Worm (Caenorhabditis elegans) whole organism, young adult: ENCODE data around the gene K05F6.12.
A peak's percentile ranks its signal among the peaks of the same experiment; 100 is the strongest.

Source experiments
- B0019.2 ChIP-seq: fragments of 200-800 bp; sonication (Bioruptor generic); conservative IDR thresholded peaks from 2 replicates; pipeline ENCODE4 v1.3.6; 2022; ENCODE audit warnings: missing genetic modification reagents, missing genetic modification characterization, missing compliant biosample characterization
- F22D6.2 ChIP-seq: sonication (generic microtip); optimal IDR thresholded peaks from 2 replicates; lab custom pipeline; 2016; ENCODE audit warnings: mild to moderate bottlenecking, missing genetic modification characterization, missing compliant biosample characterization
- F33H1.4 ChIP-seq: fragments of 200-800 bp; sonication (Bioruptor generic); IDR thresholded peaks from 2 replicates; pipeline ENCODE4 v1.3.6; 2022; ENCODE audit warnings: missing genetic modification reagents, missing genetic modification characterization, missing compliant biosample characterization
- F39B2.1 ChIP-seq: fragments of 200-800 bp; sonication (Bioruptor generic); IDR thresholded peaks from 2 replicates; pipeline ENCODE4 v1.3.6; 2022; ENCODE audit warnings: missing genetic modification reagents, missing genetic modification characterization, missing compliant biosample characterization
- F49E8.2 ChIP-seq: sonication (generic microtip); optimal IDR thresholded peaks from 3 replicates; lab custom pipeline; 2017; ENCODE audit warnings: missing genetic modification characterization, mild to moderate bottlenecking, missing compliant biosample characterization, antibody characterized with exemption, moderate library complexity; ENCODE audit not compliant: insufficient read depth
- F55B11.4 ChIP-seq: sonication (generic microtip); optimal IDR thresholded peaks from 2 replicates; lab custom pipeline; 2016; ENCODE audit warnings: missing compliant biosample characterization, missing genetic modification characterization, borderline replicate concordance; ENCODE audit not compliant: insufficient read depth
- K12H6.12 ChIP-seq: fragments of 200-800 bp; sonication (Bioruptor generic); optimal IDR thresholded peaks from 2 replicates; lab custom pipeline; 2018; ENCODE audit warnings: mild to moderate bottlenecking, missing genetic modification characterization, missing compliant biosample characterization
- Y53F4B.3 ChIP-seq: fragments of 200-800 bp; sonication (Bioruptor generic); IDR thresholded peaks from 2 replicates; pipeline ENCODE4 v1.3.6; 2022; ENCODE audit warnings: missing genetic modification reagents, missing genetic modification characterization, missing compliant biosample characterization
- Y56A3A.18 ChIP-seq: fragments of 200-800 bp; sonication (Bioruptor generic); IDR thresholded peaks from 2 replicates; pipeline ENCODE4 v1.3.6; 2022; ENCODE audit warnings: missing genetic modification reagents, missing genetic modification characterization, missing compliant biosample characterization
- Y67H2A.10 ChIP-seq: fragments of 200-800 bp; sonication (Bioruptor generic); conservative IDR thresholded peaks from 2 replicates; pipeline ENCODE4 v1.3.6; 2022; ENCODE audit warnings: missing genetic modification reagents, missing genetic modification characterization, missing compliant biosample characterization
- Y79H2A.3 ChIP-seq: fragments of 200-800 bp; sonication (Bioruptor generic); conservative IDR thresholded peaks from 2 replicates; pipeline ENCODE4 v1.3.6; 2022; ENCODE audit warnings: missing genetic modification reagents, missing genetic modification characterization, missing compliant biosample characterization
- Y95B8A.8 ChIP-seq: fragments of 200-800 bp; sonication (Bioruptor generic); IDR thresholded peaks from 2 replicates; pipeline ENCODE4 v1.3.6; 2022; ENCODE audit warnings: missing genetic modification reagents, missing genetic modification characterization, missing compliant biosample characterization
- ama-1 ChIP-seq, 3 experiments: fragments of 150-350 bp in 1 of 3; sonication (generic microtip) in 2 of 3; optimal IDR thresholded peaks; 2 replicates each; lab custom pipeline; 2014 to 2018; ENCODE audit warnings: missing biosample characterization in 2 of 3, missing genetic modification characterization in 2 of 3, missing genetic modification reagents in 2 of 3
- attf-3 ChIP-seq: fragments of 200-800 bp; sonication (Bioruptor generic); conservative IDR thresholded peaks from 2 replicates; pipeline ENCODE4 v1.3.6; 2022; ENCODE audit warnings: missing genetic modification reagents, missing genetic modification characterization, missing compliant biosample characterization
- bed-1 ChIP-seq: fragments of 200-800 bp; sonication (Bioruptor generic); IDR thresholded peaks from 2 replicates; pipeline ENCODE4 v1.3.6; 2022; ENCODE audit warnings: missing genetic modification reagents, missing genetic modification characterization, missing compliant biosample characterization
- cebp-2 ChIP-seq: fragments of 200-800 bp; sonication (Bioruptor generic); IDR thresholded peaks from 2 replicates; pipeline ENCODE4 v1.3.6; 2022; ENCODE audit warnings: missing genetic modification characterization, missing compliant biosample characterization
- ceh-40 ChIP-seq: fragments of 200-800 bp; sonication (Bioruptor generic); IDR thresholded peaks from 2 replicates; pipeline ENCODE4 v1.3.6; 2022; ENCODE audit warnings: missing genetic modification characterization, missing compliant biosample characterization
- ceh-91 ChIP-seq: fragments of 200-800 bp; sonication (Bioruptor generic); IDR thresholded peaks from 2 replicates; pipeline ENCODE4 v1.3.6; 2022; ENCODE audit warnings: missing genetic modification reagents, missing genetic modification characterization, missing compliant biosample characterization
- die-1 ChIP-seq: sonication (generic microtip); optimal IDR thresholded peaks from 2 replicates; lab custom pipeline; 2016; ENCODE audit warnings: missing genotype, mild to moderate bottlenecking, missing genetic modification characterization, missing compliant biosample characterization
- egl-44 ChIP-seq: fragments of 200-800 bp; sonication (Bioruptor generic); IDR thresholded peaks from 2 replicates; pipeline ENCODE4 v1.3.6; 2022; ENCODE audit warnings: missing genetic modification reagents, missing genetic modification characterization, missing compliant biosample characterization
- fkh-3 ChIP-seq: sonication (generic microtip); optimal IDR thresholded peaks from 2 replicates; lab custom pipeline; 2016; ENCODE audit warnings: mild to moderate bottlenecking, missing genetic modification characterization, missing compliant biosample characterization
- hlh-26 ChIP-seq: fragments of 200-800 bp; sonication (Bioruptor generic); conservative IDR thresholded peaks from 2 replicates; pipeline ENCODE4 v1.3.6; 2022; ENCODE audit warnings: missing genetic modification reagents, missing genetic modification characterization, missing compliant biosample characterization
- hmg-20 ChIP-seq: fragments of 200-800 bp; sonication (Bioruptor generic); IDR thresholded peaks from 2 replicates; pipeline ENCODE4 v1.3.6; 2022; ENCODE audit warnings: missing genetic modification reagents, missing genetic modification characterization, missing compliant biosample characterization
- hsf-1 ChIP-seq: fragments of 200-800 bp; sonication (Bioruptor generic); IDR thresholded peaks from 2 replicates; pipeline ENCODE4 v1.3.6; 2022; ENCODE audit warnings: missing genetic modification reagents, missing genetic modification characterization, missing compliant biosample characterization
- let-607 ChIP-seq, 2 experiments: fragments of 200-800 bp in 1 of 2; sonication (Bioruptor generic) in 1 of 2; sonication (generic microtip) in 1 of 2; optimal IDR thresholded peaks; 2 replicates each; lab custom pipeline; 2016 to 2018; ENCODE audit warnings: mild to moderate bottlenecking in 2 of 2, missing compliant biosample characterization in 2 of 2, missing genetic modification characterization in 2 of 2, moderate library complexity in 2 of 2, missing genotype in 1 of 2
- lsy-27 ChIP-seq: sonication (generic microtip); optimal IDR thresholded peaks from 2 replicates; lab custom pipeline; 2017; ENCODE audit warnings: missing genetic modification characterization, mild to moderate bottlenecking, missing compliant biosample characterization, antibody characterized with exemption, missing genotype, borderline replicate concordance; ENCODE audit not compliant: insufficient read depth
- madf-6 ChIP-seq: fragments of 200-800 bp; sonication (Bioruptor generic); IDR thresholded peaks from 2 replicates; pipeline ENCODE4 v1.3.6; 2022; ENCODE audit warnings: missing genetic modification reagents, missing genetic modification characterization, missing compliant biosample characterization
- mel-28 ChIP-seq: sonication (generic microtip); optimal IDR thresholded peaks from 2 replicates; lab custom pipeline; 2016; ENCODE audit warnings: borderline replicate concordance, mild to moderate bottlenecking, missing genetic modification characterization, missing compliant biosample characterization
- nfya-1 ChIP-seq: sonication (generic microtip); optimal IDR thresholded peaks from 2 replicates; lab custom pipeline; 2017; ENCODE audit warnings: antibody characterized with exemption, missing compliant biosample characterization, missing genetic modification characterization, borderline replicate concordance; ENCODE audit not compliant: insufficient read depth
- nfya-2 ChIP-seq: fragments of 200-800 bp; sonication (Bioruptor generic); IDR thresholded peaks from 2 replicates; pipeline ENCODE4 v1.3.6; 2022; ENCODE audit warnings: missing genetic modification reagents, missing genetic modification characterization, missing compliant biosample characterization
- nfyb-1 ChIP-seq: fragments of 200-800 bp; sonication (Bioruptor generic); IDR thresholded peaks from 2 replicates; pipeline ENCODE4 v1.3.6; 2022; ENCODE audit warnings: missing genetic modification reagents, missing genetic modification characterization, missing compliant biosample characterization
- nhr-120 ChIP-seq: fragments of 200-800 bp; sonication (Bioruptor generic); IDR thresholded peaks from 2 replicates; pipeline ENCODE4 v1.3.6; 2022; ENCODE audit warnings: missing genetic modification characterization, missing compliant biosample characterization
- nhr-27 ChIP-seq: fragments of 200-800 bp; sonication (Bioruptor generic); optimal IDR thresholded peaks from 2 replicates; lab custom pipeline; 2018; ENCODE audit warnings: mild to moderate bottlenecking, missing genetic modification characterization, moderate library complexity, missing compliant biosample characterization
- nhr-80 ChIP-seq: sonication (generic microtip); optimal IDR thresholded peaks from 2 replicates; lab custom pipeline; 2016; ENCODE audit warnings: missing genetic modification characterization, missing compliant biosample characterization
- pbrm-1 ChIP-seq: fragments of 200-800 bp; sonication (Bioruptor generic); IDR thresholded peaks from 2 replicates; pipeline ENCODE4 v1.3.6; 2022; ENCODE audit warnings: missing genetic modification reagents, missing genetic modification characterization, missing compliant biosample characterization
- pha-4 ChIP-seq: fragments of 150-350 bp; sonication (generic microtip); optimal IDR thresholded peaks from 2 replicates; lab custom pipeline; 2014; ENCODE audit warnings: missing biosample characterization, missing genetic modification reagents, missing genetic modification characterization
- rpc-1 ChIP-seq, 2 experiments: fragments of 150-350 bp in 1 of 2; sonication (generic microtip) in 1 of 2; optimal IDR thresholded peaks; 2 replicates each; lab custom pipeline; 2014 to 2018; ENCODE audit warnings: missing biosample characterization in 1 of 2, missing genetic modification characterization in 1 of 2, missing genetic modification reagents in 1 of 2, missing genotype in 1 of 2
- sdz-38 ChIP-seq: sonication (generic microtip); optimal IDR thresholded peaks from 2 replicates; lab custom pipeline; 2016; ENCODE audit warnings: missing genotype, missing genetic modification characterization, missing compliant biosample characterization
- snpc-1.1 ChIP-seq: sonication (generic microtip); optimal IDR thresholded peaks from 2 replicates; lab custom pipeline; 2017; ENCODE audit warnings: missing genetic modification characterization, mild to moderate bottlenecking, missing compliant biosample characterization, antibody characterized with exemption, moderate library complexity, missing genotype, missing genetic modification reagents; ENCODE audit not compliant: insufficient read depth
- snpc-1.3 ChIP-seq: sonication (generic microtip); optimal IDR thresholded peaks from 2 replicates; lab custom pipeline; 2017; ENCODE audit warnings: missing genetic modification characterization, mild to moderate bottlenecking, missing compliant biosample characterization, antibody characterized with exemption, moderate library complexity, missing genotype, missing genetic modification reagents; ENCODE audit not compliant: insufficient read depth
- sptf-2 ChIP-seq: fragments of 200-800 bp; sonication (Bioruptor generic); optimal IDR thresholded peaks from 2 replicates; lab custom pipeline; 2018; ENCODE audit warnings: mild to moderate bottlenecking, missing genetic modification characterization, missing compliant biosample characterization
- tbp1 ChIP-seq: fragments of 200-800 bp; sonication (Bioruptor generic); optimal IDR thresholded peaks from 2 replicates; lab custom pipeline; 2018; ENCODE audit warnings: mild to moderate bottlenecking, missing genetic modification characterization, missing compliant biosample characterization
- tlf-1 ChIP-seq: fragments of 200-800 bp; sonication (Bioruptor generic); optimal IDR thresholded peaks from 2 replicates; lab custom pipeline; 2018; ENCODE audit warnings: mild to moderate bottlenecking, missing genetic modification characterization, missing compliant biosample characterization
- unc-62 ChIP-seq: fragments of 150-350 bp; optimal IDR thresholded peaks from 2 replicates; lab custom pipeline; 2014; ENCODE audit warnings: missing biosample characterization, missing genetic modification reagents, missing genetic modification characterization
- zfh-2 ChIP-seq: fragments of 200-800 bp; sonication (Bioruptor generic); conservative IDR thresholded peaks from 2 replicates; pipeline ENCODE4 v1.3.6; 2022; ENCODE audit warnings: missing genetic modification reagents, missing genetic modification characterization, missing compliant biosample characterization
- zim-3 ChIP-seq: sonication (generic microtip); optimal IDR thresholded peaks from 2 replicates; lab custom pipeline; 2017; ENCODE audit warnings: mild to moderate bottlenecking, missing genetic modification characterization, moderate library complexity, missing compliant biosample characterization
- ztf-18 ChIP-seq: sonication (generic microtip); optimal IDR thresholded peaks from 2 replicates; lab custom pipeline; 2016; ENCODE audit warnings: missing genotype, mild to moderate bottlenecking, missing genetic modification characterization, missing compliant biosample characterization

K05F6.12 gene

ce11 chrII:1519867-1520266, 25.9 kb upstream of the K05F6.12 start (continued):
- TF ChIP-seq hmg-20 = no peak
- TF ChIP-seq B0019.2 = no peak
- TF ChIP-seq F33H1.4 = no peak
- TF ChIP-seq Y95B8A.8 (GFP tag; lab: Robert Waterston, UW) = no peak
- TF ChIP-seq pbrm-1 = no peak
- no peak for TF ChIP-seq Y67H2A.10 (GFP tag; lab: Robert Waterston, UW)
- no peak for TF ChIP-seq pha-4 (tag; lab: Kevin White, UChicago)
- TF ChIP-seq Y79H2A.3 (GFP tag; lab: Robert Waterston, UW) = no peak
- TF ChIP-seq nhr-27 = no peak
- no peak for TF ChIP-seq Y56A3A.18 (GFP tag; lab: Robert Waterston, UW)
- TF ChIP-seq F55B11.4 (tag; lab: Kevin White, UChicago) = no peak
- TF ChIP-seq snpc-1.3 = peak; percentile 27
- TF ChIP-seq nfyb-1 (GFP tag; lab: Robert Waterston, UW) = no peak
- no peak for TF ChIP-seq sptf-2 (GFP tag; lab: Kevin White, UChicago)
- no peak for TF ChIP-seq Y53F4B.3 (GFP tag; lab: Robert Waterston, UW)
- no peak for TF ChIP-seq ceh-91 (GFP tag; lab: Robert Waterston, UW)
- no peak for TF ChIP-seq snpc-1.1 (tag; lab: Kevin White, UChicago)
- TF ChIP-seq sdz-38 (tag; lab: Kevin White, UChicago) = no peak
- TF ChIP-seq cebp-2 (GFP tag; lab: Robert Waterston, UW) = 0 out of 2 replicates have a peak, but pooled peaks have one; percentile 63
- TF ChIP-seq madf-6 = no peak
- no peak for TF ChIP-seq nfya-2 (GFP tag; lab: Robert Waterston, UW)
- TF ChIP-seq die-1 = peak; percentile 26
- peak; percentile 21 for TF ChIP-seq K12H6.12 (tag; lab: Kevin White, UChicago)
- TF ChIP-seq egl-44 (GFP tag; lab: Robert Waterston, UW) = no peak
- peak; percentile 95 for TF ChIP-seq tbp1 (GFP tag; lab: Kevin White, UChicago)
- TF ChIP-seq rpc-1 (optimal IDR thresholded peaks at IDR 0.05; lab: Kevin White, UChicago) = peak; percentile 60
- TF ChIP-seq rpc-1 (tag; optimal IDR thresholded peaks at IDR 0.05; lab: Kevin White, UChicago) = peak; percentile 73
- peak in 1 of 2 experiments; percentile 7 for TF ChIP-seq let-607 (tag; optimal IDR thresholded peaks at IDR 0.05; lab: Kevin White, UChicago)
- TF ChIP-seq F39B2.1 (GFP tag; lab: Robert Waterston, UW) = no peak
- no peak for TF ChIP-seq nhr-120 (GFP tag; lab: Robert Waterston, UW)
- TF ChIP-seq bed-1 (GFP tag; lab: Robert Waterston, UW) = no peak
- TF ChIP-seq nhr-80 (tag; lab: Kevin White, UChicago) = no peak
- TF ChIP-seq ceh-40 (GFP tag; lab: Robert Waterston, UW) = no peak
- no peak for TF ChIP-seq zim-3 (tag; lab: Kevin White, UChicago)
- no peak for TF ChIP-seq zfh-2 (GFP tag; lab: Robert Waterston, UW)
- TF ChIP-seq fkh-3 (tag; lab: Kevin White, UChicago) = no peak
- TF ChIP-seq hsf-1 (GFP tag; lab: Robert Waterston, UW) = no peak
- TF ChIP-seq ztf-18 (tag; lab: Kevin White, UChicago) = peak; percentile 41
- TF ChIP-seq unc-62 = no peak
- TF ChIP-seq mel-28 (tag; lab: Kevin White, UChicago) = no peak
- no peak for TF ChIP-seq F49E8.2
- TF ChIP-seq ama-1 (optimal IDR thresholded peaks at IDR 0.05; lab: Kevin White, UChicago) = no peak
- peak in 1 of 2 experiments; percentile 25 for TF ChIP-seq ama-1 (GFP tag; optimal IDR thresholded peaks at IDR 0.05; lab: Kevin White, UChicago)
- no peak for TF ChIP-seq tlf-1
- TF ChIP-seq hlh-26 = no peak
- TF ChIP-seq lsy-27 = no peak
- TF ChIP-seq attf-3 (GFP tag; lab: Robert Waterston, UW) = 0 out of 2 replicates have a peak, but pooled peaks have one; percentile 32
- no peak for TF ChIP-seq F22D6.2 (tag; lab: Kevin White, UChicago)
- no peak for TF ChIP-seq nfya-1
